Fruit fly (Drosophila melanogaster): Measurements from ENCODE around the gene Rubicon.

The Rubicon gene

DNA sequence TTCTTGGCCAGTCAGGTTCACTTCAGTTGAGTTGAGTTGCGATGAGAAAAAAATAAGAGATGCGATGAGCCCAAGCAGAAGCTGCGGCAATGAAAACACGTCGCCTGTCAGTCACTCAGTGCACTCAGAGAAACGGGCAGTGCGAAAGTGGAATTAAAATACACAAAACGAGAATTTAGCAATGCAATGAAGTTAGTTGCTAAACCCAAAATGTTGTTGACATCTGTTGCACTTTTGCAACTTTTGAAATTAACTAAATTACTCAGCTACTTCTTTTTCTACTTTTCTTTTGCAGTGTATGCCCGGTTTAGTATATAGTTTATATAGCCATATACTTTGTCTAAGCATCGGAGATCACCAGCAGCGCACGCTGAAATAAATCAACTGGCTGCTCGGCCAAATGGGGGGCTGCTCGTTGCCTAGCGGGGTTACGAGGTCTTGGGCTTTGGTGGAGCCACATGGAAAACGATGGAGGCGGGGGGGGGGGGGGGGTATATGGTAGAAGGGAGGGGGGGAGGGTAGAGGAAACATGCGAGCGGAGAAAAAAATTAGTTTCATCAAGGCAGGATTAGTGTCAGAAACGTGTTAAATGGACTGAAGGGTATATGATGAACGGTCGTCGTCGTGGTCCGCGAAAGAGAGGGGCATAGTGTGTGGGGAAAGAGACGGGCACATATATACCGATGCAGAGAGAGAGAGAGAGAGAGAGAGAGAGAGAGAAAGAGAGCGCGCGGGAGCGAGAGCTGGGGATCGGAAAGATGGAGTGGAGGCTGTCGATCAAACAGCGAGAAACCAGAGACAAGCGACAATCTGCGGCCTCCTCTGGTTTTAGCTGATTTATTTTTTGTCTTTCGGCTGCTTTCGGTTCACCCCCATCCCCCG is 20.1 kb upstream of the Rubicon start (continued):
- peak; percentile 72; the same call in 1 of the 3 replicates for TF ChIP-seq Optix (GFP tag; IDR thresholded peaks at IDR 0.05)
- TF ChIP-seq Hr3 (GFP tag; optimal IDR thresholded peaks at IDR 0.05), result peak; percentile 50
- no peak for TF ChIP-seq vnd (GFP tag; IDR thresholded peaks at IDR 0.05; ENCODE audit: partially characterized antibody)
- peak; percentile 81 for TF ChIP-seq Mes4 (GFP tag; optimal IDR thresholded peaks at IDR 0.05)
- no peak for TF ChIP-seq YL-1 (GFP tag; optimal IDR thresholded peaks at IDR 0.05)
- 0 out of 3 replicates have a peak, but pooled peaks have one; percentile 16 for TF ChIP-seq Aef1 (GFP tag; IDR thresholded peaks at IDR 0.05)
- peak; percentile 68 for TF ChIP-seq CG1529 (GFP tag; optimal IDR thresholded peaks at IDR 0.05)
- no peak for TF ChIP-seq Dref (GFP tag; IDR thresholded peaks at IDR 0.05)
- TF ChIP-seq CG3407 (GFP tag; optimal IDR thresholded peaks at IDR 0.05), result peak; percentile 62
- peak; percentile 35 for TF ChIP-seq CG12659 (GFP tag; optimal IDR thresholded peaks at IDR 0.05)
- TF ChIP-seq CG30403 (GFP tag; optimal IDR thresholded peaks at IDR 0.05), result peak; percentile 65
- TF ChIP-seq Hand (GFP tag; optimal IDR thresholded peaks at IDR 0.05), result no peak
- peak; percentile 16; the same call in 1 of the 2 replicates for TF ChIP-seq CG5953 (GFP tag; IDR thresholded peaks at IDR 0.05)
- TF ChIP-seq CG34422 (GFP tag; IDR thresholded peaks at IDR 0.05), result peak; percentile 46; the same call in 1 of the 3 replicates
- peak; percentile 55; the same call in 1 of the 2 replicates for TF ChIP-seq CG10366 (GFP tag; IDR thresholded peaks at IDR 0.05)
- no peak for TF ChIP-seq CG6765 (GFP tag; optimal IDR thresholded peaks at IDR 0.05)
- TF ChIP-seq en (GFP tag; optimal IDR thresholded peaks at IDR 0.05), result peak; percentile 58
- TF ChIP-seq CG32772 (GFP tag; IDR thresholded peaks at IDR 0.05), result peak; percentile 60
- TF ChIP-seq pb (GFP tag; optimal IDR thresholded peaks at IDR 0.05), result peak; percentile 54
- TF ChIP-seq MBD-R2 (GFP tag; IDR thresholded peaks at IDR 0.05), result no peak
- TF ChIP-seq CG6854 (GFP tag; optimal IDR thresholded peaks at IDR 0.05), result no peak
- TF ChIP-seq C15 (GFP tag; IDR thresholded peaks at IDR 0.05), result no peak
- peak; percentile 71 for TF ChIP-seq twi (tag; optimal IDR thresholded peaks at IDR 0.05)
- peak; percentile 84 for TF ChIP-seq CG4820 (GFP tag; optimal IDR thresholded peaks at IDR 0.05)
- peak; percentile 45; the same call in 1 of the 2 replicates for TF ChIP-seq E2f1 (GFP tag; IDR thresholded peaks at IDR 0.05)
- peak; percentile 35; the same call in 1 of the 2 replicates for TF ChIP-seq CG14014 (GFP tag; IDR thresholded peaks at IDR 0.05)
- peak; percentile 68 for TF ChIP-seq CG9817 (tag; optimal IDR thresholded peaks at IDR 0.05)
- no peak for TF ChIP-seq D19B (GFP tag; optimal IDR thresholded peaks at IDR 0.05)
- TF ChIP-seq CG13775 (GFP tag; optimal IDR thresholded peaks at IDR 0.05), result peak; percentile 68
- TF ChIP-seq Bteb2 (GFP tag; optimal IDR thresholded peaks at IDR 0.05), result peak; percentile 12
- peak; percentile 83 for TF ChIP-seq unpg (GFP tag; optimal IDR thresholded peaks at IDR 0.05)
- peak; percentile 36 for TF ChIP-seq CG13624 (GFP tag; optimal IDR thresholded peaks at IDR 0.05)
- peak; percentile 6 for TF ChIP-seq Hmr (GFP tag; optimal IDR thresholded peaks at IDR 0.05)
- TF ChIP-seq Fer2 (tag; optimal IDR thresholded peaks at IDR 0.05), result no peak
- TF ChIP-seq Rfx (GFP tag; IDR thresholded peaks at IDR 0.05), result peak; percentile 62
- peak; percentile 13 for TF ChIP-seq Ets97D (GFP tag; optimal IDR thresholded peaks at IDR 0.05)
- no peak for TF ChIP-seq CG15073 (GFP tag; optimal IDR thresholded peaks at IDR 0.05)
- peak; percentile 64 for TF ChIP-seq Atf3 (GFP tag; optimal IDR thresholded peaks at IDR 0.05)
- peak; percentile 86 for TF ChIP-seq CG17361 (GFP tag; IDR thresholded peaks at IDR 0.05)
- TF ChIP-seq CG14441 (GFP tag; IDR thresholded peaks at IDR 0.05), result peak; percentile 41; the same call in 1 of the 2 replicates
- peak; percentile 89 for TF ChIP-seq CG10979 (tag; optimal IDR thresholded peaks at IDR 0.05)
- peak; percentile 89 for TF ChIP-seq zen (tag; optimal IDR thresholded peaks at IDR 0.05)
- TF ChIP-seq CG2199 (GFP tag; IDR thresholded peaks at IDR 0.05), result no peak
- TF ChIP-seq CG15479 (GFP tag; optimal IDR thresholded peaks at IDR 0.05), result no peak
- peak; percentile 92 for TF ChIP-seq CG10959 (GFP tag; IDR thresholded peaks at IDR 0.05)
- peak; percentile 15 for TF ChIP-seq gcm2 (GFP tag; optimal IDR thresholded peaks at IDR 0.05)
- peak; percentile 32 for TF ChIP-seq fd102C (GFP tag; optimal IDR thresholded peaks at IDR 0.05)
- TF ChIP-seq crp (GFP tag; optimal IDR thresholded peaks at IDR 0.05), result peak in 1 of 2 experiments; percentile 5
- peak; percentile 24 for TF ChIP-seq Sry-δ (GFP tag; optimal IDR thresholded peaks at IDR 0.05)
